Worm (Caenorhabditis elegans) whole organism, L2 larva: ENCODE measurements around the gene H41C03.2.

Experiments
- C34F6.9 ChIP-seq: fragments of 150-350 bp; optimal IDR thresholded peaks from 2 replicates; lab custom pipeline; 2014; ENCODE audit warnings: missing biosample characterization, missing genetic modification characterization
- F13H6.1 ChIP-seq: sonication (generic microtip); optimal IDR thresholded peaks from 2 replicates; lab custom pipeline; 2016; ENCODE audit warnings: missing genetic modification characterization, missing compliant biosample characterization
- R02D3.7 ChIP-seq: fragments of 150-350 bp; optimal IDR thresholded peaks from 2 replicates; lab custom pipeline; 2014; ENCODE audit warnings: missing biosample characterization, missing genetic modification characterization
- Y55F3AM.14 ChIP-seq: fragments of 200-800 bp; sonication (Bioruptor generic); optimal IDR thresholded peaks from 2 replicates; lab custom pipeline; 2018; ENCODE audit warnings: mild to moderate bottlenecking, missing genetic modification characterization, missing compliant biosample characterization
- ZK546.5 ChIP-seq: sonication (generic microtip); optimal IDR thresholded peaks from 2 replicates; lab custom pipeline; 2017; ENCODE audit warnings: missing biosample characterization, missing genetic modification characterization
- aly-2 ChIP-seq: fragments of 150-350 bp; optimal IDR thresholded peaks from 2 replicates; lab custom pipeline; 2014; ENCODE audit warnings: missing biosample characterization, missing genetic modification characterization
- crh-2 ChIP-seq: sonication (generic microtip); optimal IDR thresholded peaks from 2 replicates; lab custom pipeline; 2017; ENCODE audit warnings: missing biosample characterization, missing genetic modification characterization
- dmd-4 ChIP-seq: sonication (generic microtip); optimal IDR thresholded peaks from 2 replicates; lab custom pipeline; 2017; ENCODE audit warnings: missing biosample characterization, missing genetic modification characterization
- egl-27 ChIP-seq: sonication (generic microtip); optimal IDR thresholded peaks from 3 replicates; lab custom pipeline; 2017; ENCODE audit warnings: missing biosample characterization, missing genetic modification reagents, missing genetic modification characterization
- fos-1 ChIP-seq: fragments of 150-350 bp; optimal IDR thresholded peaks from 2 replicates; lab custom pipeline; 2014; ENCODE audit warnings: missing biosample characterization, missing genetic modification characterization
- gmeb-1 ChIP-seq: fragments of 150-350 bp; optimal IDR thresholded peaks from 2 replicates; lab custom pipeline; 2014; ENCODE audit warnings: missing biosample characterization, missing genetic modification characterization
- lin-11 ChIP-seq: fragments of 150-350 bp; sonication (generic microtip); optimal IDR thresholded peaks from 2 replicates; lab custom pipeline; 2014; ENCODE audit warnings: missing biosample characterization, missing genetic modification characterization, inconsistent platforms, mixed read lengths
- lin-13 ChIP-seq: fragments of 150-350 bp; optimal IDR thresholded peaks from 2 replicates; lab custom pipeline; 2014; ENCODE audit warnings: missing biosample characterization, missing genetic modification reagents, missing genetic modification characterization
- lin-39 ChIP-seq: fragments of 150-350 bp; optimal IDR thresholded peaks from 2 replicates; lab custom pipeline; 2014; ENCODE audit warnings: missing biosample characterization, missing genetic modification reagents, missing genetic modification characterization
- lsy-2 ChIP-seq, 2 experiments: fragments of 150-350 bp in 1 of 2; sonication (generic microtip) in 1 of 2; optimal IDR thresholded peaks; 2 replicates each; lab custom pipeline; 2014 to 2017; ENCODE audit warnings: missing biosample characterization in 2 of 2, missing genetic modification characterization in 2 of 2
- mab-5 ChIP-seq: fragments of 150-350 bp; optimal IDR thresholded peaks from 2 replicates; lab custom pipeline; 2014; ENCODE audit warnings: missing biosample characterization, missing genetic modification characterization
- mbf-1 ChIP-seq: sonication (generic microtip); optimal IDR thresholded peaks from 2 replicates; lab custom pipeline; 2017; ENCODE audit warnings: missing biosample characterization, missing genetic modification characterization
- nhr-11 ChIP-seq: fragments of 150-350 bp; optimal IDR thresholded peaks from 2 replicates; lab custom pipeline; 2014; ENCODE audit warnings: missing biosample characterization, missing genetic modification characterization
- nhr-12 ChIP-seq: fragments of 150-350 bp; optimal IDR thresholded peaks from 2 replicates; lab custom pipeline; 2014; ENCODE audit warnings: missing biosample characterization, missing genetic modification characterization
- nhr-129 ChIP-seq: fragments of 150-350 bp; optimal IDR thresholded peaks from 2 replicates; lab custom pipeline; 2014; ENCODE audit warnings: missing biosample characterization, missing genetic modification characterization
- nhr-21 ChIP-seq: fragments of 150-350 bp; optimal IDR thresholded peaks from 2 replicates; lab custom pipeline; 2014; ENCODE audit warnings: missing biosample characterization, missing genetic modification characterization
- sem-4 ChIP-seq: fragments of 150-350 bp; optimal IDR thresholded peaks from 2 replicates; lab custom pipeline; 2014; ENCODE audit warnings: missing biosample characterization, missing genetic modification reagents, missing genetic modification characterization
- sma-3 ChIP-seq: sonication (generic microtip); optimal IDR thresholded peaks from 2 replicates; lab custom pipeline; 2016; ENCODE audit warnings: missing genetic modification reagents, missing genetic modification characterization, missing compliant biosample characterization
- sma-9 ChIP-seq, 2 experiments: fragments of 150-350 bp in 1 of 2; sonication (generic microtip) in 1 of 2; optimal IDR thresholded peaks; 2 replicates each; lab custom pipeline; 2014 to 2016; ENCODE audit warnings: missing genetic modification characterization in 2 of 2, mild to moderate bottlenecking in 1 of 2, missing biosample characterization in 1 of 2, missing compliant biosample characterization in 1 of 2, missing genetic modification reagents in 1 of 2, moderate library complexity in 1 of 2
- snpc-4 ChIP-seq: fragments of 150-350 bp; optimal IDR thresholded peaks from 2 replicates; lab custom pipeline; 2014; ENCODE audit warnings: missing biosample characterization, missing genetic modification characterization
- unc-55 ChIP-seq: fragments of 150-350 bp; sonication (generic microtip); optimal IDR thresholded peaks from 3 replicates; lab custom pipeline; 2014; ENCODE audit warnings: missing biosample characterization, missing genetic modification reagents, missing genetic modification characterization
- unc-62 ChIP-seq: fragments of 150-350 bp; optimal IDR thresholded peaks from 2 replicates; lab custom pipeline; 2014; ENCODE audit warnings: missing biosample characterization, missing genetic modification reagents, missing genetic modification characterization
- zag-1 ChIP-seq: fragments of 150-350 bp; optimal IDR thresholded peaks from 2 replicates; lab custom pipeline; 2014; ENCODE audit warnings: missing biosample characterization, missing genetic modification characterization
- ztf-1 ChIP-seq: fragments of 200-800 bp; sonication (Bioruptor generic); conservative IDR thresholded peaks from 2 replicates; pipeline ENCODE4 v1.3.6; 2022; ENCODE audit warnings: missing genetic modification characterization, missing compliant biosample characterization
- ztf-11 ChIP-seq: sonication (generic microtip); optimal IDR thresholded peaks from 2 replicates; lab custom pipeline; 2017; ENCODE audit warnings: missing biosample characterization, missing genetic modification characterization
- ztf-4 ChIP-seq: fragments of 150-350 bp; optimal IDR thresholded peaks from 2 replicates; lab custom pipeline; 2014; ENCODE audit warnings: missing biosample characterization, missing genetic modification characterization

The H41C03.2 gene

ce11 chrII:5841866-5842265, 10.0 kb downstream of the H41C03.2 start, which contains the start of gene nep-25:
nep-25 (plus strand) TSS chrII:5842240.
- TF ChIP-seq aly-2 (no peak), ztf-11 (tag; lab: Kevin White, UChicago) (no peak), nhr-11 (tag; lab: Kevin White, UChicago) (no peak), C34F6.9 (tag; lab: Kevin White, UChicago) (no peak), zag-1 (tag; lab: Kevin White, UChicago) (no peak), snpc-4 (no peak)

- TF ChIP-seq sem-4 (tag; lab: Kevin White, UChicago) (no peak), mab-5 (tag; lab: Kevin White, UChicago) (peak; percentile 25), sma-9 (GFP tag; optimal IDR thresholded peaks at IDR 0.05; lab: Kevin White, UChicago) (peak; percentile 60), sma-9 (tag; optimal IDR thresholded peaks at IDR 0.05; lab: Kevin White, UChicago) (no peak), lsy-2 (tag; optimal IDR thresholded peaks at IDR 0.05; lab: Kevin White, UChicago) (peak in 1 of 2 experiments; percentile 33), nhr-12 (no peak), lin-39 (tag; lab: Kevin White, UChicago) (no peak), nhr-129 (tag; lab: Kevin White, UChicago) (peak; percentile 45), F13H6.1 (tag; lab: Kevin White, UChicago) (peak; percentile 48)
Observed at ce11 chrII:5841053-5841547, 10.8 kb downstream of the H41C03.2 start, which contains the start of gene lec-5. lec-5 (minus strand) TSS chrII:5841103.

- TF ChIP-seq nhr-129 (tag; lab: Kevin White, UChicago) (peak; percentile 44), R02D3.7 (peak; percentile 67), fos-1 (no peak), lin-11 (tag; lab: Kevin White, UChicago) (no peak), lsy-2 (tag; optimal IDR thresholded peaks at IDR 0.05; lab: Kevin White, UChicago) (peak; percentile 4 to 63), C34F6.9 (tag; lab: Kevin White, UChicago) (peak; percentile 36), ztf-1 (GFP tag; lab: Robert Waterston, UW) (no peak), gmeb-1 (peak; percentile 34), unc-55 (GFP tag; lab: Kevin White, UChicago) (peak; percentile 57), sma-9 (GFP tag; optimal IDR thresholded peaks at IDR 0.05; lab: Kevin White, UChicago) (peak; percentile 13), sma-9 (tag; optimal IDR thresholded peaks at IDR 0.05; lab: Kevin White, UChicago) (no peak)
Observed at ce11 chrII:5839227-5839626, 12.7 kb downstream of the H41C03.2 start, which contains the start of gene ZK1248.19. ZK1248.19 (minus strand) TSS chrII:5839414.

ce11 chrII:5838453-5838852, 13.5 kb downstream of the H41C03.2 start, which contains the start of gene ZK1248.15:
ZK1248.15 (minus strand) TSS chrII:5838553.
- TF ChIP-seq zag-1 (tag; lab: Kevin White, UChicago) (no peak), sma-9 (GFP tag; optimal IDR thresholded peaks at IDR 0.05; lab: Kevin White, UChicago) (no peak), sma-9 (tag; optimal IDR thresholded peaks at IDR 0.05; lab: Kevin White, UChicago) (no peak), unc-62 (GFP tag; lab: Kevin White, UChicago) (no peak), Y55F3AM.14 (GFP tag; lab: Kevin White, UChicago) (no peak), mab-5 (tag; lab: Kevin White, UChicago) (no peak), nhr-21 (tag; lab: Kevin White, UChicago) (no peak), egl-27 (no peak), dmd-4 (tag; lab: Kevin White, UChicago) (no peak), nhr-129 (tag; lab: Kevin White, UChicago) (no peak), nhr-12 (no peak), fos-1 (no peak), ztf-4 (tag; lab: Kevin White, UChicago) (no peak), gmeb-1 (no peak), nhr-11 (tag; lab: Kevin White, UChicago) (no peak), mbf-1 (no peak), crh-2 (tag; lab: Kevin White, UChicago) (no peak), lin-11 (tag; lab: Kevin White, UChicago) (no peak), lin-13 (no peak)

ce11 chrII:5836153-5836719, 15.7 kb downstream of the H41C03.2 start, which contains the start of gene fzo-1:
fzo-1 (minus strand) TSS chrII:5836203.
- TF ChIP-seq nhr-129 (tag; lab: Kevin White, UChicago) (peak; percentile 3), crh-2 (tag; lab: Kevin White, UChicago) (peak; percentile 15), sma-3 (peak; percentile 65), C34F6.9 (tag; lab: Kevin White, UChicago) (peak; percentile 81), lsy-2 (tag; optimal IDR thresholded peaks at IDR 0.05; lab: Kevin White, UChicago) (peak in 1 of 2 experiments; percentile 68), ZK546.5 (tag; lab: Kevin White, UChicago) (no peak), F13H6.1 (tag; lab: Kevin White, UChicago) (peak; percentile 21), lin-39 (tag; lab: Kevin White, UChicago) (no peak), unc-55 (GFP tag; lab: Kevin White, UChicago) (peak; percentile 73)
- TF ChIP-seq, all 48 proteins: peak for 7
